Worm (Caenorhabditis elegans) whole organism, young adult: ENCODE measurements around the gene M151.3.

Source experiments
- B0035.1 ChIP-seq: sonication (generic microtip); optimal IDR thresholded peaks from 2 replicates; lab custom pipeline; 2016; ENCODE audit warnings: missing genetic modification characterization, mild to moderate bottlenecking, missing compliant biosample characterization, missing genotype, missing genetic modification reagents
- D2030.7 ChIP-seq: fragments of 200-800 bp; sonication (Bioruptor generic); IDR thresholded peaks from 2 replicates; pipeline ENCODE4 v1.3.6; 2022; ENCODE audit warnings: missing genetic modification reagents, missing genetic modification characterization, missing compliant biosample characterization
- F10E7.11 ChIP-seq: sonication (generic microtip); optimal IDR thresholded peaks from 2 replicates; lab custom pipeline; 2017; ENCODE audit warnings: mild to moderate bottlenecking, missing genetic modification characterization, moderate library complexity, missing compliant biosample characterization
- F49E8.2 ChIP-seq: sonication (generic microtip); optimal IDR thresholded peaks from 3 replicates; lab custom pipeline; 2017; ENCODE audit warnings: missing genetic modification characterization, mild to moderate bottlenecking, missing compliant biosample characterization, antibody characterized with exemption, moderate library complexity; ENCODE audit not compliant: insufficient read depth
- F52B5.7 ChIP-seq: sonication (generic microtip); optimal IDR thresholded peaks from 2 replicates; lab custom pipeline; 2016; ENCODE audit warnings: mild to moderate bottlenecking, missing genetic modification characterization, missing compliant biosample characterization
- K12H6.12 ChIP-seq: fragments of 200-800 bp; sonication (Bioruptor generic); optimal IDR thresholded peaks from 2 replicates; lab custom pipeline; 2018; ENCODE audit warnings: mild to moderate bottlenecking, missing genetic modification characterization, missing compliant biosample characterization
- T26A5.8 ChIP-seq: sonication (generic microtip); optimal IDR thresholded peaks from 2 replicates; lab custom pipeline; 2016; ENCODE audit warnings: missing genetic modification characterization, missing compliant biosample characterization
- aptf-3 ChIP-seq: fragments of 200-800 bp; sonication (Bioruptor generic); IDR thresholded peaks from 2 replicates; pipeline ENCODE4 v1.3.6; 2022; ENCODE audit warnings: missing genetic modification characterization, missing compliant biosample characterization
- attf-5 ChIP-seq: fragments of 200-800 bp; sonication (Bioruptor generic); optimal IDR thresholded peaks from 2 replicates; lab custom pipeline; 2018; ENCODE audit warnings: mild to moderate bottlenecking, missing genetic modification characterization, missing compliant biosample characterization
- bed-1 ChIP-seq: fragments of 200-800 bp; sonication (Bioruptor generic); IDR thresholded peaks from 2 replicates; pipeline ENCODE4 v1.3.6; 2022; ENCODE audit warnings: missing genetic modification reagents, missing genetic modification characterization, missing compliant biosample characterization
- bed-2 ChIP-seq: fragments of 200-800 bp; sonication (Bioruptor generic); IDR thresholded peaks from 2 replicates; pipeline ENCODE4 v1.3.6; 2022; ENCODE audit warnings: missing genetic modification reagents, missing genetic modification characterization, missing compliant biosample characterization
- cebp-1 ChIP-seq, 2 experiments: fragments of 200-800 bp in 1 of 2; sonication (Bioruptor generic) in 1 of 2; sonication (generic microtip) in 1 of 2; IDR thresholded peaks in 1 of 2; optimal IDR thresholded peaks in 1 of 2; 2 replicates each; pipeline versions ENCODE4 v1.3.6 to Lab custom; 2017 to 2022; ENCODE audit warnings: missing compliant biosample characterization in 2 of 2, missing genetic modification characterization in 2 of 2, mild to moderate bottlenecking in 1 of 2, missing genetic modification reagents in 1 of 2, moderate library complexity in 1 of 2
- ceh-40 ChIP-seq: fragments of 200-800 bp; sonication (Bioruptor generic); IDR thresholded peaks from 2 replicates; pipeline ENCODE4 v1.3.6; 2022; ENCODE audit warnings: missing genetic modification characterization, missing compliant biosample characterization
- ceh-58 ChIP-seq: fragments of 200-800 bp; sonication (Bioruptor generic); IDR thresholded peaks from 2 replicates; pipeline ENCODE4 v1.3.6; 2022; ENCODE audit warnings: missing genetic modification characterization, missing compliant biosample characterization
- chd-7 ChIP-seq: sonication (generic microtip); optimal IDR thresholded peaks from 2 replicates; lab custom pipeline; 2016; ENCODE audit warnings: mild to moderate bottlenecking, missing genetic modification characterization, moderate library complexity, missing compliant biosample characterization
- die-1 ChIP-seq: sonication (generic microtip); optimal IDR thresholded peaks from 2 replicates; lab custom pipeline; 2016; ENCODE audit warnings: missing genotype, mild to moderate bottlenecking, missing genetic modification characterization, missing compliant biosample characterization
- dox-1 ChIP-seq: fragments of 200-800 bp; sonication (Bioruptor generic); IDR thresholded peaks from 2 replicates; pipeline ENCODE4 v1.3.6; 2022; ENCODE audit warnings: missing genetic modification reagents, missing genetic modification characterization, missing compliant biosample characterization
- dpff-1 ChIP-seq: sonication (generic microtip); optimal IDR thresholded peaks from 2 replicates; lab custom pipeline; 2017; ENCODE audit warnings: mild to moderate bottlenecking, missing genetic modification characterization, missing compliant biosample characterization
- egrh-3 ChIP-seq: fragments of 200-800 bp; sonication (Bioruptor generic); IDR thresholded peaks from 2 replicates; pipeline ENCODE4 v1.3.6; 2022; ENCODE audit warnings: missing genetic modification reagents, missing genetic modification characterization, missing compliant biosample characterization
- gei-17 ChIP-seq: fragments of 200-800 bp; sonication (Bioruptor generic); optimal IDR thresholded peaks from 2 replicates; lab custom pipeline; 2018; ENCODE audit warnings: mild to moderate bottlenecking, missing genetic modification characterization, missing compliant biosample characterization
- him-1 ChIP-seq: sonication (generic microtip); optimal IDR thresholded peaks from 2 replicates; lab custom pipeline; 2016; ENCODE audit warnings: missing genotype, missing genetic modification reagents, missing genetic modification characterization, missing compliant biosample characterization
- hrde-1 ChIP-seq: sonication (generic microtip); optimal IDR thresholded peaks from 2 replicates; lab custom pipeline; 2016; ENCODE audit warnings: missing genetic modification characterization, mild to moderate bottlenecking, missing compliant biosample characterization, moderate library complexity, missing genotype, missing genetic modification reagents, borderline replicate concordance
- let-526 ChIP-seq: fragments of 200-800 bp; sonication (Bioruptor generic); IDR thresholded peaks from 2 replicates; pipeline ENCODE4 v1.3.6; 2022; ENCODE audit warnings: missing genetic modification reagents, missing genetic modification characterization, missing compliant biosample characterization
- madf-6 ChIP-seq: fragments of 200-800 bp; sonication (Bioruptor generic); IDR thresholded peaks from 2 replicates; pipeline ENCODE4 v1.3.6; 2022; ENCODE audit warnings: missing genetic modification reagents, missing genetic modification characterization, missing compliant biosample characterization
- nfyb-1 ChIP-seq: fragments of 200-800 bp; sonication (Bioruptor generic); IDR thresholded peaks from 2 replicates; pipeline ENCODE4 v1.3.6; 2022; ENCODE audit warnings: missing genetic modification reagents, missing genetic modification characterization, missing compliant biosample characterization
- nhr-80 ChIP-seq: sonication (generic microtip); optimal IDR thresholded peaks from 2 replicates; lab custom pipeline; 2016; ENCODE audit warnings: missing genetic modification characterization, missing compliant biosample characterization
- nhr-90 ChIP-seq: sonication (generic microtip); optimal IDR thresholded peaks from 2 replicates; lab custom pipeline; 2016; ENCODE audit warnings: missing genotype, mild to moderate bottlenecking, missing genetic modification characterization, missing compliant biosample characterization
- repo-1 ChIP-seq: sonication (generic microtip); optimal IDR thresholded peaks from 2 replicates; lab custom pipeline; 2017; ENCODE audit warnings: mild to moderate bottlenecking, missing genetic modification characterization, missing compliant biosample characterization
- snpc-1.1 ChIP-seq: sonication (generic microtip); optimal IDR thresholded peaks from 2 replicates; lab custom pipeline; 2017; ENCODE audit warnings: missing genetic modification characterization, mild to moderate bottlenecking, missing compliant biosample characterization, antibody characterized with exemption, moderate library complexity, missing genotype, missing genetic modification reagents; ENCODE audit not compliant: insufficient read depth
- tbp1 ChIP-seq: fragments of 200-800 bp; sonication (Bioruptor generic); optimal IDR thresholded peaks from 2 replicates; lab custom pipeline; 2018; ENCODE audit warnings: mild to moderate bottlenecking, missing genetic modification characterization, missing compliant biosample characterization
- tlf-1 ChIP-seq: fragments of 200-800 bp; sonication (Bioruptor generic); optimal IDR thresholded peaks from 2 replicates; lab custom pipeline; 2018; ENCODE audit warnings: mild to moderate bottlenecking, missing genetic modification characterization, missing compliant biosample characterization
- unc-62 ChIP-seq: fragments of 150-350 bp; optimal IDR thresholded peaks from 2 replicates; lab custom pipeline; 2014; ENCODE audit warnings: missing biosample characterization, missing genetic modification reagents, missing genetic modification characterization
- xnd-1 ChIP-seq: sonication (generic microtip); optimal IDR thresholded peaks from 2 replicates; lab custom pipeline; 2016; ENCODE audit warnings: missing genotype, missing genetic modification reagents, missing genetic modification characterization, missing compliant biosample characterization
- ztf-22 ChIP-seq: fragments of 200-800 bp; sonication (Bioruptor generic); optimal IDR thresholded peaks from 2 replicates; lab custom pipeline; 2018; ENCODE audit warnings: mild to moderate bottlenecking, missing genetic modification characterization, moderate library complexity, missing compliant biosample characterization
- ztf-26 ChIP-seq: sonication (generic microtip); optimal IDR thresholded peaks from 2 replicates; lab custom pipeline; 2017; ENCODE audit warnings: missing genetic modification characterization, missing compliant biosample characterization
- ztf-6 ChIP-seq: fragments of 200-800 bp; sonication (Bioruptor generic); IDR thresholded peaks from 2 replicates; pipeline ENCODE4 v1.3.6; 2022; ENCODE audit warnings: missing genetic modification reagents, missing genetic modification characterization, missing compliant biosample characterization

The M151.3 gene

ce11 chrII:3661932-3662331, 35.0 kb downstream of the M151.3 start, which contains the start of gene F19B10.13:
TSS of gene F19B10.13 (plus strand) at chrII:3662274.
- TF ChIP-seq cebp-1 (GFP tag; IDR thresholded peaks at IDR 0.05; lab: Robert Waterston, UW) (peak; percentile 72), cebp-1 (tag; optimal IDR thresholded peaks at IDR 0.05; lab: Kevin White, UChicago) (peak; percentile 90), gei-17 (GFP tag; lab: Kevin White, UChicago) (no peak), nhr-80 (tag; lab: Kevin White, UChicago) (peak; percentile 48), attf-5 (GFP tag; lab: Kevin White, UChicago) (peak; percentile 55), hrde-1 (tag; lab: Kevin White, UChicago) (no peak), T26A5.8 (tag; lab: Kevin White, UChicago) (no peak), dox-1 (GFP tag; lab: Robert Waterston, UW) (0 out of 2 replicates have a peak, but pooled peaks have one; percentile 28), K12H6.12 (no peak), egrh-3 (GFP tag; lab: Robert Waterston, UW) (no peak)

DNA sequence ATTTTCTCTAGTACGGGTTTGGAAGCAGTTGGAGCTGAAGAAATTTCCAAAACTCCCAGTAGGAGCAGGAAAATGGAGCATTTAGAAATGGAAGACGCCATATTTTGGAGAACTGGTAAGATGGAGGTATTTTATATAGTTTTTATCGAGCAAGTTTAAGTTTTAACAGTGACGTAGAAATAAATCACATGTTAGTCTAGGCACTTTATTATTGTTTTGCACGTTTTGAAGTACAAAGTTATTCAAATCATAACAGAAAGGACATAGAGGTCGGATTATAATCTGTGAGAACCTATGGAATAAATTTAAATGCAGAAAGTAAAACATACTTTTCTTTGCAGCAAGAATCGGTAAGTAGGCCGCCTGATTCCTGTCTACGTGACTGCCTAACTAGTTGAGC, 36.8 kb downstream of the M151.3 start, which contains the start of gene F19B10.6:
TSS of gene F19B10.6 (minus strand) at position 101 of the 400 bp plus-strand sequence.
- TF ChIP-seq repo-1 (tag; lab: Kevin White, UChicago) (no peak), xnd-1 (no peak), tbp1 (no peak), ztf-6 (GFP tag; lab: Robert Waterston, UW) (no peak), F52B5.7 (no peak), D2030.7 (no peak), madf-6 (GFP tag; lab: Robert Waterston, UW) (no peak), B0035.1 (tag; lab: Kevin White, UChicago) (no peak), die-1 (tag; lab: Kevin White, UChicago) (no peak), let-526 (no peak), ceh-40 (GFP tag; lab: Robert Waterston, UW) (no peak), bed-1 (GFP tag; lab: Robert Waterston, UW) (no peak), F49E8.2 (tag; lab: Kevin White, UChicago) (no peak), ceh-58 (GFP tag; lab: Robert Waterston, UW) (no peak)
- TF ChIP-seq, all 124 proteins: peak for 0

ce11 chrII:3664470-3664869, 37.5 kb downstream of the M151.3 start, which contains the start of gene F19B10.3:
TSS of gene F19B10.3 (plus strand) at chrII:3664770.
- TF ChIP-seq F10E7.11 (tag; lab: Kevin White, UChicago) (no peak), nhr-90 (no peak), him-1 (tag; lab: Kevin White, UChicago) (no peak), dpff-1 (tag; lab: Kevin White, UChicago) (no peak), madf-6 (GFP tag; lab: Robert Waterston, UW) (no peak), nhr-80 (tag; lab: Kevin White, UChicago) (no peak), ztf-26 (tag; lab: Kevin White, UChicago) (no peak), ztf-22 (GFP tag; lab: Kevin White, UChicago) (no peak), bed-2 (GFP tag; lab: Robert Waterston, UW) (no peak), cebp-1 (GFP tag; IDR thresholded peaks at IDR 0.05; lab: Robert Waterston, UW) (no peak), cebp-1 (tag; optimal IDR thresholded peaks at IDR 0.05; lab: Kevin White, UChicago) (no peak), chd-7 (tag; lab: Kevin White, UChicago) (no peak), tlf-1 (GFP tag; lab: Kevin White, UChicago) (no peak), aptf-3 (no peak), unc-62 (GFP tag; lab: Kevin White, UChicago) (no peak)

DNA sequence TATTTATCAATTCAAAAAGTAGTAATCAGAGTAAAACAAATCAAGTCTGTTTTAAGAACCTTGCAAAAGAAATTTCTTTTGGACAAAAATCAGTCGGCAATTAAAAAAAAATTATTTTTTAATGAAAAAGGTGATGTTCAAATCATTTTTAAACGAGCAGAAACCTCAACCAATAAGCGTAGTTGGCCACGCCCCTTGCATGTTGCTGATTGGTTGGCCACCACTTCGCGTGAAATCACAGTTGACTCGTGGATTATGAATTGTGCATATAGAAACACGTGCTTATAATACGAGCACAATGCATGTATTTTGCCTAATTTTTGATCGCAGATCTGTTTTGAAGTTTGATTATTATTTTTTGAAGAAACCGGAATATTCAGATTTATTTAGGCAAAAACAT, 38.2 kb downstream of the M151.3 start:
- TF ChIP-seq nfyb-1 (GFP tag; lab: Robert Waterston, UW) (0 out of 2 replicates have a peak, but pooled peaks have one; percentile 50), snpc-1.1 (tag; lab: Kevin White, UChicago) (no peak)
